Fruit fly (Drosophila melanogaster) whole organism, prepupa: ENCODE data around the gene CG15021.

Experiments used
- Blimp-1 ChIP-seq: fragments of 200-800 bp; sonication (Bioruptor generic); optimal IDR thresholded peaks from 3 replicates; lab custom pipeline; 2017; ENCODE audit warnings: missing biosample characterization, missing genetic modification characterization, mild to moderate bottlenecking, moderate library complexity, missing genetic modification reagents
- CG10631 ChIP-seq: fragments of 200-800 bp; sonication (Bioruptor generic); optimal IDR thresholded peaks from 2 replicates; lab custom pipeline; 2016; ENCODE audit warnings: missing biosample characterization, missing genetic modification characterization
- CG10669 ChIP-seq: fragments of 200-800 bp; sonication (Bioruptor generic); optimal IDR thresholded peaks from 3 replicates; lab custom pipeline; 2018; ENCODE audit warnings: missing biosample characterization, mild to moderate bottlenecking, missing genetic modification characterization, moderate library complexity
- CG11294 ChIP-seq: fragments of 200-800 bp; sonication (Bioruptor generic); IDR thresholded peaks from 2 replicates; pipeline ENCODE4 v1.3.6; 2022; ENCODE audit warnings: missing biosample characterization, missing genetic modification characterization
- CG1621 ChIP-seq: fragments of 200-800 bp; sonication (Bioruptor generic); optimal IDR thresholded peaks from 3 replicates; lab custom pipeline; 2018; ENCODE audit warnings: missing biosample characterization, mild to moderate bottlenecking, missing genetic modification characterization
- CG16779 ChIP-seq: fragments of 200-800 bp; sonication (Bioruptor generic); optimal IDR thresholded peaks from 3 replicates; lab custom pipeline; 2017; ENCODE audit warnings: missing biosample characterization, mild to moderate bottlenecking, missing genetic modification characterization
- CG3032 ChIP-seq: fragments of 200-800 bp; optimal IDR thresholded peaks from 2 replicates; lab custom pipeline; 2019; ENCODE audit warnings: missing biosample characterization, mild to moderate bottlenecking, missing genetic modification characterization, moderate library complexity
- CG31627 ChIP-seq: fragments of 200-800 bp; sonication (Bioruptor generic); optimal IDR thresholded peaks from 3 replicates; lab custom pipeline; 2016; ENCODE audit warnings: missing biosample characterization, missing genetic modification characterization
- CG32006 ChIP-seq: fragments of 200-800 bp; sonication (Bioruptor generic); optimal IDR thresholded peaks from 3 replicates; lab custom pipeline; 2017; ENCODE audit warnings: missing biosample characterization, mild to moderate bottlenecking, missing genetic modification characterization
- CG34406 ChIP-seq: fragments of 200-800 bp; sonication (Bioruptor generic); optimal IDR thresholded peaks from 3 replicates; lab custom pipeline; 2016; ENCODE audit warnings: missing biosample characterization, missing genetic modification characterization
- CG3919 ChIP-seq: fragments of 200-800 bp; sonication (Bioruptor generic); optimal IDR thresholded peaks from 3 replicates; lab custom pipeline; 2016; ENCODE audit warnings: missing biosample characterization, missing genetic modification characterization
- CG6276 ChIP-seq: fragments of 200-800 bp; sonication (Bioruptor generic); optimal IDR thresholded peaks from 2 replicates; lab custom pipeline; 2017; ENCODE audit warnings: missing biosample characterization, mild to moderate bottlenecking, missing genetic modification characterization
- CG6792 ChIP-seq: fragments of 200-800 bp; sonication (Bioruptor generic); optimal IDR thresholded peaks from 3 replicates; lab custom pipeline; 2016; ENCODE audit warnings: missing biosample characterization, missing genetic modification characterization
- CG6808 ChIP-seq: fragments of 200-800 bp; sonication (Bioruptor generic); optimal IDR thresholded peaks from 3 replicates; lab custom pipeline; 2017; ENCODE audit warnings: missing biosample characterization, missing genetic modification characterization, mild to moderate bottlenecking, moderate library complexity, missing genetic modification reagents
- CG6854 ChIP-seq: fragments of 200-800 bp; sonication (Bioruptor generic); optimal IDR thresholded peaks from 2 replicates; lab custom pipeline; 2017; ENCODE audit warnings: missing biosample characterization, mild to moderate bottlenecking, missing genetic modification characterization
- CG7368 ChIP-seq: fragments of 200-800 bp; sonication (Bioruptor generic); optimal IDR thresholded peaks from 3 replicates; lab custom pipeline; 2016; ENCODE audit warnings: missing biosample characterization, missing genetic modification characterization
- CG8119 ChIP-seq: fragments of 200-800 bp; sonication (Bioruptor generic); IDR thresholded peaks from 3 replicates; pipeline ENCODE4 v1.3.6; 2022; ENCODE audit warnings: missing biosample characterization, missing genetic modification characterization
- CG8319 ChIP-seq: fragments of 200-800 bp; sonication (Bioruptor generic); optimal IDR thresholded peaks from 3 replicates; lab custom pipeline; 2016; ENCODE audit warnings: missing biosample characterization, missing genetic modification characterization
- CG8632 ChIP-seq: fragments of 200-800 bp; sonication (Bioruptor generic); optimal IDR thresholded peaks from 3 replicates; lab custom pipeline; 2016; ENCODE audit warnings: missing biosample characterization, missing genetic modification characterization
- CG9139 ChIP-seq: fragments of 200-800 bp; sonication (Bioruptor generic); optimal IDR thresholded peaks from 3 replicates; lab custom pipeline; 2017; ENCODE audit warnings: missing biosample characterization, mild to moderate bottlenecking, missing genetic modification characterization
- Eip78C ChIP-seq: fragments of 200-800 bp; sonication (Bioruptor generic); peaks from one replicate; lab custom pipeline; 2016; ENCODE audit warnings: missing biosample characterization, missing genetic modification characterization
- Ets21C ChIP-seq: fragments of 200-800 bp; sonication (Bioruptor generic); optimal IDR thresholded peaks from 3 replicates; lab custom pipeline; 2016; ENCODE audit warnings: missing biosample characterization, missing genetic modification characterization
- Ets96B ChIP-seq: fragments of 200-800 bp; optimal IDR thresholded peaks from 2 replicates; lab custom pipeline; 2019; ENCODE audit warnings: missing biosample characterization, mild to moderate bottlenecking, missing genetic modification characterization, moderate library complexity
- Gug ChIP-seq: fragments of 200-800 bp; sonication (Bioruptor generic); IDR thresholded peaks from 2 replicates; pipeline ENCODE4 v1.3.6; 2022; ENCODE audit warnings: missing biosample characterization, missing genetic modification characterization
- Hr38 ChIP-seq: sonication (Bioruptor generic); optimal IDR thresholded peaks from 2 replicates; lab custom pipeline; 2016; ENCODE audit warnings: missing biosample characterization, missing genetic modification characterization
- Hr39 ChIP-seq: fragments of 200-800 bp; sonication (Bioruptor generic); optimal IDR thresholded peaks from 2 replicates; lab custom pipeline; 2016; ENCODE audit warnings: missing biosample characterization, missing genetic modification characterization
- Hr4 ChIP-seq: fragments of 200-800 bp; sonication (Bioruptor generic); optimal IDR thresholded peaks from 3 replicates; lab custom pipeline; 2016; ENCODE audit warnings: missing biosample characterization, missing genetic modification characterization
- Lpt ChIP-seq: fragments of 200-800 bp; sonication (Bioruptor generic); optimal IDR thresholded peaks from 3 replicates; lab custom pipeline; 2016; ENCODE audit warnings: missing biosample characterization, missing genetic modification characterization
- Met ChIP-seq: fragments of 200-800 bp; sonication (Bioruptor generic); optimal IDR thresholded peaks from 3 replicates; lab custom pipeline; 2016; ENCODE audit warnings: missing biosample characterization, missing genetic modification characterization
- OdsH ChIP-seq: fragments of 200-800 bp; sonication (Bioruptor generic); optimal IDR thresholded peaks from 3 replicates; lab custom pipeline; 2016; ENCODE audit warnings: missing biosample characterization, missing genetic modification characterization
- Smox ChIP-seq: fragments of 200-800 bp; sonication (Bioruptor generic); optimal IDR thresholded peaks from 3 replicates; lab custom pipeline; 2016; ENCODE audit warnings: missing biosample characterization, missing genetic modification characterization
- achi ChIP-seq: fragments of 200-800 bp; sonication (Bioruptor generic); optimal IDR thresholded peaks from 3 replicates; lab custom pipeline; 2016; ENCODE audit warnings: missing biosample characterization, missing genetic modification characterization
- acj6 ChIP-seq: fragments of 200-800 bp; sonication (Bioruptor generic); optimal IDR thresholded peaks from 3 replicates; lab custom pipeline; 2016; ENCODE audit warnings: missing biosample characterization, missing genetic modification characterization
- dac ChIP-seq: fragments of 200-800 bp; sonication (Bioruptor generic); optimal IDR thresholded peaks from 2 replicates; lab custom pipeline; 2017; ENCODE audit warnings: missing biosample characterization, mild to moderate bottlenecking, missing genetic modification characterization
- dsx ChIP-seq: fragments of 200-800 bp; optimal IDR thresholded peaks from 3 replicates; lab custom pipeline; 2019; ENCODE audit warnings: missing biosample characterization, mild to moderate bottlenecking, missing genetic modification characterization, moderate library complexity; ENCODE audit not compliant: poor library complexity, severe bottlenecking
- eg ChIP-seq: fragments of 200-800 bp; sonication (Bioruptor generic); IDR thresholded peaks from 3 replicates; pipeline ENCODE4 v1.3.6; 2022; ENCODE audit warnings: missing biosample characterization, missing genetic modification characterization
- esn ChIP-seq: fragments of 200-800 bp; sonication (Bioruptor generic); optimal IDR thresholded peaks from 2 replicates; lab custom pipeline; 2016; ENCODE audit warnings: missing biosample characterization, mild to moderate bottlenecking, missing genetic modification characterization, moderate library complexity
- fd59A ChIP-seq: fragments of 200-800 bp; sonication (Bioruptor generic); optimal IDR thresholded peaks from 2 replicates; lab custom pipeline; 2017; ENCODE audit warnings: missing biosample characterization, mild to moderate bottlenecking, missing genetic modification characterization, missing genetic modification reagents
- fd85E ChIP-seq: fragments of 200-800 bp; sonication (Bioruptor generic); optimal IDR thresholded peaks from 3 replicates; lab custom pipeline; 2016; ENCODE audit warnings: missing biosample characterization, missing genetic modification characterization
- fkh ChIP-seq: fragments of 200-800 bp; sonication (Bioruptor generic); optimal IDR thresholded peaks from 3 replicates; lab custom pipeline; 2017; ENCODE audit warnings: missing biosample characterization, mild to moderate bottlenecking, missing genetic modification characterization, moderate library complexity
- lz ChIP-seq: fragments of 200-800 bp; sonication (Bioruptor generic); optimal IDR thresholded peaks from 3 replicates; lab custom pipeline; 2016; ENCODE audit warnings: missing biosample characterization, missing genetic modification characterization
- net ChIP-seq: fragments of 200-800 bp; sonication (Bioruptor generic); optimal IDR thresholded peaks from 3 replicates; lab custom pipeline; 2016; ENCODE audit warnings: missing biosample characterization, missing genetic modification characterization
- pdm3 ChIP-seq: fragments of 200-800 bp; sonication (Bioruptor generic); optimal IDR thresholded peaks from 3 replicates; lab custom pipeline; 2016; ENCODE audit warnings: missing biosample characterization, missing genetic modification characterization
- salr ChIP-seq, 2 experiments: fragments of 200-800 bp; sonication (Bioruptor generic); optimal IDR thresholded peaks; 3 replicates each; lab custom pipeline; 2016 to 2018; ENCODE audit warnings: missing biosample characterization in 2 of 2, missing genetic modification characterization in 2 of 2, mild to moderate bottlenecking in 1 of 2
- spab ChIP-seq: fragments of 200-800 bp; sonication (Bioruptor generic); optimal IDR thresholded peaks from 2 replicates; lab custom pipeline; 2017; ENCODE audit warnings: missing biosample characterization, mild to moderate bottlenecking, missing genetic modification characterization, missing genetic modification reagents
- ss ChIP-seq, 2 experiments: fragments of 200-800 bp; sonication (Bioruptor generic); optimal IDR thresholded peaks; 2 replicates in 1 of 2; 3 replicates in 1 of 2; lab custom pipeline; 2017 to 2018; ENCODE audit warnings: mild to moderate bottlenecking in 2 of 2, missing biosample characterization in 2 of 2, missing genetic modification characterization in 2 of 2, moderate library complexity in 1 of 2
- svp ChIP-seq: fragments of 200-800 bp; sonication (Bioruptor generic); peaks from one replicate; lab custom pipeline; 2016; ENCODE audit warnings: missing biosample characterization, missing genetic modification characterization
- topi ChIP-seq: fragments of 200-800 bp; sonication (Bioruptor generic); optimal IDR thresholded peaks from 3 replicates; lab custom pipeline; 2016; ENCODE audit warnings: missing biosample characterization, missing genetic modification characterization
- vri ChIP-seq: fragments of 200-800 bp; sonication (Bioruptor generic); optimal IDR thresholded peaks from 3 replicates; lab custom pipeline; 2016; ENCODE audit warnings: missing biosample characterization, mild to moderate bottlenecking, missing genetic modification characterization

Gene CG15021

dm6 chr3L:4401241-4401640, 35.3 kb upstream of the CG15021 start:
- TF ChIP-seq OdsH (GFP tag; lab: Kevin White, UChicago) = no peak
- TF ChIP-seq Ets21C (GFP tag; lab: Kevin White, UChicago) = no peak
- TF ChIP-seq CG16779 (tag; lab: Kevin White, UChicago) = no peak
- no peak for TF ChIP-seq CG9139 (GFP tag; lab: Kevin White, UChicago)
- TF ChIP-seq CG1621 = no peak

- TF ChIP-seq dac (no peak), CG11294 (GFP tag; lab: Robert Waterston, UW) (peak; percentile 55; the same call in 1 of the 2 replicates), CG7368 (GFP tag; lab: Kevin White, UChicago) (no peak), Ets21C (GFP tag; lab: Kevin White, UChicago) (peak; percentile 11), Gug (GFP tag; lab: Robert Waterston, UW) (no peak), CG16779 (tag; lab: Kevin White, UChicago) (peak; percentile 23), Smox (GFP tag; lab: Kevin White, UChicago) (peak; percentile 60), Hr38 (GFP tag; lab: Kevin White, UChicago) (no peak), ss (GFP tag; optimal IDR thresholded peaks at IDR 0.05; lab: Kevin White, UChicago) (peak in 1 of 2 experiments; percentile 3), Lpt (GFP tag; lab: Kevin White, UChicago) (peak; percentile 33), CG8632 (GFP tag; lab: Kevin White, UChicago) (peak; percentile 36), topi (peak; percentile 41), CG10631 (GFP tag; lab: Kevin White, UChicago) (peak; percentile 38), CG10669 (GFP tag; lab: Kevin White, UChicago) (peak; percentile 47), Blimp-1 (no peak), fd85E (GFP tag; lab: Kevin White, UChicago) (no peak), CG6854 (GFP tag; lab: Kevin White, UChicago) (no peak), fd59A (no peak), CG6808 (GFP tag; lab: Kevin White, UChicago) (peak; percentile 37), Hr4 (GFP tag; lab: Kevin White, UChicago) (peak; percentile 66), Ets96B (peak; percentile 36), CG3919 (GFP tag; lab: Kevin White, UChicago) (peak; percentile 62), pdm3 (GFP tag; lab: Kevin White, UChicago) (peak; percentile 54), CG32006 (GFP tag; lab: Kevin White, UChicago) (peak; percentile 59), CG31627 (GFP tag; lab: Kevin White, UChicago) (peak; percentile 65), vri (GFP tag; lab: Kevin White, UChicago) (peak; percentile 25), Eip78C (GFP tag; lab: Kevin White, UChicago) (peak; percentile 86), Met (GFP tag; lab: Kevin White, UChicago) (peak; percentile 31), CG34406 (GFP tag; lab: Kevin White, UChicago) (peak; percentile 36), CG9139 (GFP tag; lab: Kevin White, UChicago) (no peak), CG3032 (tag; lab: Kevin White, UChicago) (peak; percentile 28), esn (GFP tag; lab: Kevin White, UChicago) (peak; percentile 61), Hr39 (GFP tag; lab: Kevin White, UChicago) (peak; percentile 65), svp (GFP tag; lab: Kevin White, UChicago) (peak; percentile 99), salr (GFP tag; optimal IDR thresholded peaks at IDR 0.05; lab: Kevin White, UChicago) (no peak), fkh (GFP tag; lab: Kevin White, UChicago) (peak; percentile 88), CG8319 (no peak), spab (GFP tag; lab: Kevin White, UChicago) (peak; percentile 23), CG8119 (GFP tag; lab: Robert Waterston, UW) (peak; percentile 58; the same call in 2 of the 3 replicates), eg (GFP tag; lab: Robert Waterston, UW) (peak; percentile 77), CG6276 (GFP tag; lab: Kevin White, UChicago) (peak; percentile 57), net (GFP tag; lab: Kevin White, UChicago) (peak; percentile 63), lz (GFP tag; lab: Kevin White, UChicago) (peak; percentile 50), achi (GFP tag; lab: Kevin White, UChicago) (peak; percentile 50), acj6 (GFP tag; lab: Kevin White, UChicago) (peak; percentile 45), dsx (GFP tag; lab: Kevin White, UChicago) (peak; percentile 23), CG6792 (GFP tag; lab: Kevin White, UChicago) (no peak)
These were observed 33.2 kb upstream of the CG15021 start, which contains the start of gene Syx17 for dm6 chr3L:4403180-4403769. Gene Syx17 (plus strand): TSS chr3L:4403487.
